Fruit fly (Drosophila melanogaster): ENCODE measurements around the gene Cp38.

Gene Cp38

dm6 chrX:8492849-8493248 is 11.2 kb downstream of the Cp38 start (continued):
- TF ChIP-seq caup (GFP tag; optimal IDR thresholded peaks at IDR 0.05; ENCODE audit: severe bottlenecking) (peak; percentile 66), sens-2 (GFP tag; IDR thresholded peaks at IDR 0.05) (peak; percentile 81), ac (GFP tag; optimal IDR thresholded peaks at IDR 0.05) (no peak), CG5180 (GFP tag; optimal IDR thresholded peaks at IDR 0.05) (peak; percentile 76), CG9609 (GFP tag; optimal IDR thresholded peaks at IDR 0.05) (no peak), CG31441 (GFP tag; IDR thresholded peaks at IDR 0.05) (peak; percentile 81), Jarid2 (GFP tag; optimal IDR thresholded peaks at IDR 0.05) (peak; percentile 47), Fer3 (tag; optimal IDR thresholded peaks at IDR 0.05) (peak; percentile 70), CG1602 (GFP tag; optimal IDR thresholded peaks at IDR 0.05) (peak; percentile 47), oc (tag; optimal IDR thresholded peaks at IDR 0.05) (peak; percentile 84), CG2120 (GFP tag; optimal IDR thresholded peaks at IDR 0.05) (no peak), ara (GFP tag; IDR thresholded peaks at IDR 0.05) (peak; percentile 77), TFAM (GFP tag; optimal IDR thresholded peaks at IDR 0.05) (peak; percentile 6), CG10959 (GFP tag; IDR thresholded peaks at IDR 0.05) (peak; percentile 66), usp (GFP tag; optimal IDR thresholded peaks at IDR 0.05) (no peak), CG4820 (GFP tag; optimal IDR thresholded peaks at IDR 0.05) (peak; percentile 65), CG10321 (GFP tag; IDR thresholded peaks at IDR 0.05) (peak; percentile 33; the same call in 1 of the 2 replicates), CG30431 (GFP tag; optimal IDR thresholded peaks at IDR 0.05) (peak; percentile 58), fd102C (GFP tag; optimal IDR thresholded peaks at IDR 0.05) (no peak), scrt (GFP tag; optimal IDR thresholded peaks at IDR 0.05) (peak; percentile 27), Hr3 (GFP tag; optimal IDR thresholded peaks at IDR 0.05) (peak; percentile 43), CG2116 (GFP tag; optimal IDR thresholded peaks at IDR 0.05) (no peak), gfzf (GFP tag; optimal IDR thresholded peaks at IDR 0.05) (no peak), ci (GFP tag; IDR thresholded peaks at IDR 0.05) (peak; percentile 95), pita (GFP tag; optimal IDR thresholded peaks at IDR 0.05) (no peak), tx (GFP tag; optimal IDR thresholded peaks at IDR 0.05) (no peak), CG15696 (tag; optimal IDR thresholded peaks at IDR 0.05) (no peak), pb (GFP tag; optimal IDR thresholded peaks at IDR 0.05) (no peak), CG33557 (GFP tag; optimal IDR thresholded peaks at IDR 0.05) (no peak), esg (GFP tag; conservative IDR thresholded peaks at IDR 0.05) (peak; percentile 78), Ets65A (GFP tag) (peak; percentile 85), CG32532 (GFP tag; IDR thresholded peaks at IDR 0.05) (peak; percentile 64), CG9215 (GFP tag; IDR thresholded peaks at IDR 0.05) (peak; percentile 23; the same call in 1 of the 2 replicates), CG18262 (tag; optimal IDR thresholded peaks at IDR 0.05) (peak; percentile 76), mld (GFP tag; IDR thresholded peaks at IDR 0.05; ENCODE audit: partially characterized antibody) (no peak), nom (GFP tag; optimal IDR thresholded peaks at IDR 0.05) (peak; percentile 37), CG4282 (GFP tag; optimal IDR thresholded peaks at IDR 0.05) (no peak), gcm2 (GFP tag; optimal IDR thresholded peaks at IDR 0.05) (no peak), CG1647 (GFP tag; optimal IDR thresholded peaks at IDR 0.05) (peak; percentile 48), CG30020 (tag; optimal IDR thresholded peaks at IDR 0.05) (peak; percentile 10), hb (GFP tag; IDR thresholded peaks at IDR 0.05; ENCODE audit: partially characterized antibody) (no peak), cas (GFP tag; IDR thresholded peaks at IDR 0.05) (no peak), CG11723 (GFP tag; optimal IDR thresholded peaks at IDR 0.05) (peak; percentile 61), CG11247 (GFP tag; IDR thresholded peaks at IDR 0.05) (peak; percentile 72), CG12071 (GFP tag; optimal IDR thresholded peaks at IDR 0.05) (peak; percentile 78), Atf3 (GFP tag; optimal IDR thresholded peaks at IDR 0.05) (no peak), Rfx (GFP tag; IDR thresholded peaks at IDR 0.05) (peak; percentile 65), Scr (GFP tag; IDR thresholded peaks at IDR 0.05; ENCODE audit: partially characterized antibody) (no peak), Dip2 (GFP tag; IDR thresholded peaks at IDR 0.05) (no peak), fd96Cb (tag; optimal IDR thresholded peaks at IDR 0.05) (peak; percentile 85), tio (GFP tag; optimal IDR thresholded peaks at IDR 0.05) (peak; percentile 53)
